Worm (Caenorhabditis elegans) whole organism, L1 larva: ENCODE measurements around the gene nhr-30.
A peak's percentile ranks its signal among the peaks of the same experiment; 100 is the strongest.

Experiments
- C34B4.2 ChIP-seq: sonication (generic microtip); optimal IDR thresholded peaks from 2 replicates; lab custom pipeline; 2017; ENCODE audit warnings: mild to moderate bottlenecking, missing genetic modification characterization, missing compliant biosample characterization
- aly-2 ChIP-seq: fragments of 150-350 bp; optimal IDR thresholded peaks from 2 replicates; lab custom pipeline; 2014; ENCODE audit warnings: missing biosample characterization, missing genetic modification characterization
- ama-1 ChIP-seq: fragments of 150-350 bp; optimal IDR thresholded peaks from 2 replicates; lab custom pipeline; 2014
- blmp-1 ChIP-seq: fragments of 150-350 bp; optimal IDR thresholded peaks from 2 replicates; lab custom pipeline; 2014; ENCODE audit warnings: missing biosample characterization, missing genetic modification characterization
- ceh-82 ChIP-seq, 3 experiments: fragments of 150-350 bp in 1 of 3; sonication (generic microtip) in 2 of 3; optimal IDR thresholded peaks; 2 replicates each; lab custom pipeline; 2014 to 2017; ENCODE audit warnings: missing biosample characterization in 3 of 3, missing genetic modification characterization in 3 of 3
- ceh-88 ChIP-seq: fragments of 200-800 bp; sonication (Bioruptor generic); IDR thresholded peaks from 2 replicates; pipeline ENCODE4 v1.3.6; 2022; ENCODE audit warnings: missing genetic modification characterization, missing compliant biosample characterization
- dsc-1 ChIP-seq: sonication (generic microtip); optimal IDR thresholded peaks from 2 replicates; lab custom pipeline; 2016; ENCODE audit warnings: mild to moderate bottlenecking, missing genetic modification characterization, missing compliant biosample characterization
- efl-3 ChIP-seq: fragments of 200-800 bp; sonication (Bioruptor generic); optimal IDR thresholded peaks from 2 replicates; lab custom pipeline; 2018; ENCODE audit warnings: mild to moderate bottlenecking, missing genetic modification characterization, missing compliant biosample characterization
- egl-13 ChIP-seq: sonication (generic microtip); optimal IDR thresholded peaks from 2 replicates; lab custom pipeline; 2016; ENCODE audit warnings: missing genotype, missing genetic modification reagents, missing genetic modification characterization, missing compliant biosample characterization
- elt-3 ChIP-seq, 6 experiments: fragments of 150-350 bp in 1 of 6; sonication (generic microtip); optimal IDR thresholded peaks; 2 replicates each; lab custom pipeline; 2017 to 2018; ENCODE audit warnings: missing biosample characterization in 6 of 6, missing genetic modification characterization in 6 of 6, inconsistent platforms in 1 of 6
- ets-5 ChIP-seq: fragments of 200-800 bp; sonication (Bioruptor generic); IDR thresholded peaks from 2 replicates; pipeline ENCODE4 v1.3.6; 2022; ENCODE audit warnings: missing genetic modification characterization, missing compliant biosample characterization
- fkh-10 ChIP-seq: sonication (generic microtip); optimal IDR thresholded peaks from 2 replicates; lab custom pipeline; 2017; ENCODE audit warnings: missing biosample characterization, missing genetic modification reagents, missing genetic modification characterization
- fos-1 ChIP-seq: fragments of 150-350 bp; optimal IDR thresholded peaks from 2 replicates; lab custom pipeline; 2014; ENCODE audit warnings: missing biosample characterization, missing genetic modification characterization
- grh-1 ChIP-seq: fragments of 200-800 bp; sonication (Bioruptor generic); IDR thresholded peaks from 2 replicates; pipeline ENCODE4 v1.3.6; 2022; ENCODE audit warnings: missing genetic modification reagents, missing genetic modification characterization, missing compliant biosample characterization
- hpl-2 ChIP-seq: fragments of 150-350 bp; optimal IDR thresholded peaks from 2 replicates; lab custom pipeline; 2014; ENCODE audit warnings: missing biosample characterization, missing genetic modification reagents, missing genetic modification characterization
- irx-1 ChIP-seq: sonication (generic microtip); optimal IDR thresholded peaks from 2 replicates; lab custom pipeline; 2016; ENCODE audit warnings: missing genetic modification characterization, missing compliant biosample characterization
- lin-13 ChIP-seq: fragments of 150-350 bp; optimal IDR thresholded peaks from 2 replicates; lab custom pipeline; 2014; ENCODE audit warnings: missing biosample characterization, missing genetic modification reagents, missing genetic modification characterization
- lin-14 ChIP-seq: fragments of 200-800 bp; sonication (Bioruptor generic); optimal IDR thresholded peaks from 2 replicates; lab custom pipeline; 2018; ENCODE audit warnings: mild to moderate bottlenecking, missing genetic modification characterization, moderate library complexity, missing compliant biosample characterization
- lin-35 ChIP-seq, 2 experiments: fragments of 150-350 bp; optimal IDR thresholded peaks; 2 replicates each; lab custom pipeline; 2014; ENCODE audit warnings: missing biosample characterization in 2 of 2, missing genetic modification characterization in 2 of 2, missing genetic modification reagents in 2 of 2
- mab-9 ChIP-seq: fragments of 200-800 bp; sonication (Bioruptor generic); IDR thresholded peaks from 2 replicates; pipeline ENCODE4 v1.3.6; 2022; ENCODE audit warnings: missing genetic modification reagents, missing genetic modification characterization, missing compliant biosample characterization
- mef-2 ChIP-seq: fragments of 150-350 bp; optimal IDR thresholded peaks from 2 replicates; lab custom pipeline; 2014; ENCODE audit warnings: missing biosample characterization, missing genetic modification characterization
- mep-1 ChIP-seq: fragments of 150-350 bp; optimal IDR thresholded peaks from 2 replicates; lab custom pipeline; 2014; ENCODE audit warnings: missing biosample characterization, missing genetic modification characterization
- nhr-11 ChIP-seq: fragments of 150-350 bp; optimal IDR thresholded peaks from 2 replicates; lab custom pipeline; 2014; ENCODE audit warnings: missing biosample characterization, missing genetic modification characterization
- nhr-12 ChIP-seq: sonication (generic microtip); optimal IDR thresholded peaks from 2 replicates; lab custom pipeline; 2017; ENCODE audit warnings: missing biosample characterization, missing genetic modification characterization
- nhr-19 ChIP-seq: fragments of 200-800 bp; sonication (Bioruptor generic); conservative IDR thresholded peaks from 2 replicates; pipeline ENCODE4 v1.3.6; 2022; ENCODE audit warnings: missing genetic modification characterization, missing compliant biosample characterization
- nhr-20 ChIP-seq: sonication (generic microtip); optimal IDR thresholded peaks from 2 replicates; lab custom pipeline; 2016; ENCODE audit warnings: mild to moderate bottlenecking, missing genetic modification characterization, missing compliant biosample characterization
- nhr-71 ChIP-seq: sonication (generic microtip); optimal IDR thresholded peaks from 2 replicates; lab custom pipeline; 2016; ENCODE audit warnings: mild to moderate bottlenecking, missing genetic modification characterization, moderate library complexity, missing compliant biosample characterization
- nhr-85 ChIP-seq: sonication (generic microtip); peaks from one replicate; lab custom pipeline; 2016; ENCODE audit warnings: missing genetic modification characterization, inconsistent platforms, missing compliant biosample characterization
- pax-3 ChIP-seq: fragments of 200-800 bp; sonication (Bioruptor generic); optimal IDR thresholded peaks from 2 replicates; lab custom pipeline; 2018; ENCODE audit warnings: mild to moderate bottlenecking, missing genetic modification characterization, moderate library complexity, missing compliant biosample characterization
- tbx-2 ChIP-seq: sonication (generic microtip); optimal IDR thresholded peaks from 2 replicates; lab custom pipeline; 2016; ENCODE audit warnings: missing genetic modification characterization, missing compliant biosample characterization
- tlp-1 ChIP-seq: fragments of 150-350 bp; optimal IDR thresholded peaks from 2 replicates; lab custom pipeline; 2014; ENCODE audit warnings: missing biosample characterization, missing genetic modification characterization
- unc-86 ChIP-seq: sonication (generic microtip); optimal IDR thresholded peaks from 2 replicates; lab custom pipeline; 2016; ENCODE audit warnings: missing genetic modification characterization, missing compliant biosample characterization
- xbp-1 ChIP-seq: sonication (generic microtip); optimal IDR thresholded peaks from 2 replicates; lab custom pipeline; 2016; ENCODE audit warnings: missing genetic modification characterization, missing compliant biosample characterization
- ztf-4 ChIP-seq: fragments of 150-350 bp; optimal IDR thresholded peaks from 2 replicates; lab custom pipeline; 2014; ENCODE audit warnings: missing biosample characterization, missing genetic modification characterization

The nhr-30 gene

ce11 chrV:9082350-9082749 is 37.4 kb downstream of the nhr-30 start:
- no peak for TF ChIP-seq irx-1 (tag; lab: Kevin White, UChicago)
- peak; percentile 62 for TF ChIP-seq blmp-1 (tag; lab: Kevin White, UChicago)
- TF ChIP-seq ets-5 (GFP tag; lab: Robert Waterston, UW): no peak
- TF ChIP-seq hpl-2 (GFP tag; lab: Kevin White, UChicago): no peak

ce11 chrV:9084252-9084651 is 39.3 kb downstream of the nhr-30 start:
- TF ChIP-seq blmp-1 (tag; lab: Kevin White, UChicago) (peak; percentile 47), unc-86 (tag; lab: Kevin White, UChicago) (no peak), hpl-2 (GFP tag; lab: Kevin White, UChicago) (no peak), nhr-20 (tag; lab: Kevin White, UChicago) (peak; percentile 39), tlp-1 (tag; lab: Kevin White, UChicago) (no peak), nhr-85 (tag; lab: Kevin White, UChicago) (peak; percentile 80), xbp-1 (no peak), nhr-19 (GFP tag; lab: Robert Waterston, UW) (0 out of 2 replicates have a peak, but pooled peaks have one; percentile 23), ztf-4 (tag; lab: Kevin White, UChicago) (no peak), tbx-2 (tag; lab: Kevin White, UChicago) (peak; percentile 27), egl-13 (no peak), grh-1 (GFP tag; lab: Robert Waterston, UW) (peak; percentile 53), nhr-12 (tag; lab: Kevin White, UChicago) (no peak), ceh-82 (tag; optimal IDR thresholded peaks at IDR 0.05; lab: Kevin White, UChicago) (no peak), efl-3 (GFP tag; lab: Kevin White, UChicago) (no peak), nhr-71 (peak; percentile 32), elt-3 (tag; optimal IDR thresholded peaks at IDR 0.05; lab: Kevin White, UChicago) (peak in 2 of 6 experiments; percentile 9 to 12), mef-2 (tag; lab: Kevin White, UChicago) (no peak), aly-2 (no peak), lin-14 (GFP tag; lab: Kevin White, UChicago) (peak; percentile 40), lin-35 (GFP tag; optimal IDR thresholded peaks at IDR 0.05; lab: Kevin White, UChicago) (peak in 1 of 2 experiments; percentile 24)

ce11 chrV:9085845-9086244 is 40.9 kb downstream of the nhr-30 start:
- no peak for TF ChIP-seq mab-9 (GFP tag; lab: Robert Waterston, UW)
- TF ChIP-seq lin-13 (GFP tag; lab: Kevin White, UChicago): no peak
- TF ChIP-seq ceh-88 (GFP tag; lab: Robert Waterston, UW): no peak
- TF ChIP-seq nhr-85 (tag; lab: Kevin White, UChicago): peak; percentile 82
- TF ChIP-seq lin-35 (GFP tag; optimal IDR thresholded peaks at IDR 0.05; lab: Kevin White, UChicago): peak in 1 of 2 experiments; percentile 13
- no peak for TF ChIP-seq unc-86 (tag; lab: Kevin White, UChicago)
- TF ChIP-seq ets-5 (GFP tag; lab: Robert Waterston, UW): no peak
- peak in 2 of 6 experiments; percentile 24 to 28 for TF ChIP-seq elt-3 (tag; optimal IDR thresholded peaks at IDR 0.05; lab: Kevin White, UChicago)
- no peak for TF ChIP-seq aly-2
- TF ChIP-seq fos-1 (tag; lab: Kevin White, UChicago): no peak
- TF ChIP-seq nhr-11 (tag; lab: Kevin White, UChicago): no peak
- TF ChIP-seq mep-1 (tag; lab: Kevin White, UChicago): peak; percentile 26

ce11 chrV:9088758-9089157 is 43.8 kb downstream of the nhr-30 start:
- TF ChIP-seq mab-9 (GFP tag; lab: Robert Waterston, UW) (0 out of 2 replicates have a peak, but pooled peaks have one; percentile 8), ama-1 (lab: Kevin White, UChicago) (peak; percentile 76), nhr-85 (tag; lab: Kevin White, UChicago) (peak; percentile 20), pax-3 (tag; lab: Kevin White, UChicago) (no peak), fkh-10 (GFP tag; lab: Kevin White, UChicago) (no peak), dsc-1 (no peak), C34B4.2 (tag; lab: Kevin White, UChicago) (no peak), mef-2 (tag; lab: Kevin White, UChicago) (no peak)
